Worm (Caenorhabditis elegans): Measurements from ENCODE around the gene mms-19.

DNA sequence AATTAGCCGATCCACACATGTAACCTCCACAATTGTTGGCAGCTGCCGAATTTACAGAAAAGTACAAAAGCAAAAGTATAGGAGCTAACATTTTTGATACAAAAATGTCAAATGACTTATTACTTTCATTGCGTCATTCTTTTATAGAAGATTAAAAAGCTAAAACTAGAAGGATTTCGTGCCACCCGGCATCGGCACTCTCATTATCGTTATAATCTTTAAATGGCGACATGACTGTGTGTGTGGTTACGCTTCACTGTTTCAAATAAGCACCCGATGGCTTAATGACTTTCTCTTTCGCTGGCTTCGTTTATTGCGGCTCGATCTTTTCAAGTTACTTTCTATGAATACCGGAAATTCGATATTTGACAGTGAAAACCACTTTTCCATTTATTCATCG is 19.6 kb downstream of the mms-19 start, which contains the start of gene grl-1:
- TF ChIP-seq T26A5.8 (tag; optimal IDR thresholded peaks at IDR 0.05) = no peak
- TF ChIP-seq pha-4 (tag; optimal IDR thresholded peaks at IDR 0.05) = no peak
- no peak for TF ChIP-seq egl-18 (GFP tag; IDR thresholded peaks at IDR 0.05)
- TF ChIP-seq sptf-2 (GFP tag; optimal IDR thresholded peaks at IDR 0.05) = no peak
- no peak for TF ChIP-seq K12H6.12 (tag; optimal IDR thresholded peaks at IDR 0.05)
- no peak for TF ChIP-seq let-607 (tag; optimal IDR thresholded peaks at IDR 0.05)
- no peak for TF ChIP-seq chd-7 (tag; optimal IDR thresholded peaks at IDR 0.05)
- no peak for TF ChIP-seq mel-28 (tag; optimal IDR thresholded peaks at IDR 0.05; ENCODE audit: borderline replicate concordance)
- TF ChIP-seq attf-5 (GFP tag; optimal IDR thresholded peaks at IDR 0.05) = no peak

Measured in whole organism, young adult.